Worm (Caenorhabditis elegans) whole organism, midembryonic: ENCODE results near the gene Y57G7A.1.
A peak's percentile ranks its signal among the peaks of the same experiment; 100 is the strongest.
"Not testable (repeated sequence)": the region's sequence is repeated elsewhere in the genome, so short reads cannot be mapped to it uniquely, and the experiment has no call there.

ENCODE experiments used
- T22C8.4 ChIP-seq: fragments of 200-800 bp; sonication (Bioruptor generic); IDR thresholded peaks from 2 replicates; pipeline ENCODE4 v1.3.6; 2022; ENCODE audit warnings: missing genetic modification characterization, missing compliant biosample characterization
- cog-1 ChIP-seq: sonication (generic microtip); optimal IDR thresholded peaks from 2 replicates; lab custom pipeline; 2016; ENCODE audit warnings: missing genetic modification characterization, missing compliant biosample characterization
- flt-1 ChIP-seq: fragments of 200-800 bp; sonication (Bioruptor generic); IDR thresholded peaks from 2 replicates; pipeline ENCODE4 v1.3.6; 2022; ENCODE audit warnings: missing genetic modification characterization, missing compliant biosample characterization
- klf-2 ChIP-seq: fragments of 200-800 bp; sonication (Bioruptor generic); conservative IDR thresholded peaks from 2 replicates; pipeline ENCODE4 v1.3.6; 2022; ENCODE audit warnings: missing genetic modification reagents, missing genetic modification characterization, missing compliant biosample characterization
- med-1 ChIP-seq: sonication (generic microtip); optimal IDR thresholded peaks from 2 replicates; lab custom pipeline; 2017; ENCODE audit warnings: missing genetic modification characterization, mild to moderate bottlenecking, missing compliant biosample characterization, antibody characterized with exemption, missing genetic modification reagents; ENCODE audit not compliant: insufficient read depth
- ref-1 ChIP-seq: fragments of 200-800 bp; sonication (Bioruptor generic); conservative IDR thresholded peaks from 2 replicates; pipeline ENCODE4 v1.3.6; 2022; ENCODE audit warnings: missing genetic modification reagents, missing genetic modification characterization, missing compliant biosample characterization
- tab-1 ChIP-seq: fragments of 200-800 bp; sonication (Bioruptor generic); IDR thresholded peaks from 2 replicates; pipeline ENCODE4 v1.3.6; 2022; ENCODE audit warnings: missing genetic modification characterization, missing compliant biosample characterization
- ztf-23 ChIP-seq: fragments of 200-800 bp; sonication (Bioruptor generic); IDR thresholded peaks from 2 replicates; pipeline ENCODE4 v1.3.6; 2022; ENCODE audit warnings: missing genetic modification reagents, missing genetic modification characterization, missing compliant biosample characterization
- ztf-29 ChIP-seq: fragments of 200-800 bp; sonication (Bioruptor generic); IDR thresholded peaks from 2 replicates; pipeline ENCODE4 v1.3.6; 2022; ENCODE audit warnings: missing genetic modification reagents, missing genetic modification characterization, missing compliant biosample characterization

Y57G7A.1 gene

DNA sequence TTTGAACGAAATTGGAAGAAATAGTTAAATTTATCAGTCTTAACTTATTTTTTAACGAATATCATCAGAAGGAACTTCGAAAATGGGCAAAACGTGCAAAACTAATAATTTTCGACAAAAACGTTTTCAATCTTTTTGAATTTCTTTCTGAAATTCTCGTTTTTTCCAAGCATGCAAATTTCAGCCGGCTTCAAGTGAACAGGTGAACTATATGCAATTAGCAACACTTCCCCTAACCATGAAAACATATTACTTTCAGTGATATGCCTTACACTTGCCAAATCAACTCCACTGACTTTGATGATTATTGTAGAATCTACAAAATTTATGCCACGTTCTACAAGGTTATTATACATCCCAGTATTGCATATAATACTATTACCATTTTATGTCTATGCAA is 19.9 kb upstream of the Y57G7A.1 start, which contains the start of gene srz-63:
srz-63 (plus strand) TSS at position 301 of the 400 bp plus-strand sequence.
- TF ChIP-seq tab-1 (GFP tag; lab: Robert Waterston, UW); cog-1 (tag; lab: Kevin White, UChicago); ztf-29 (GFP tag; lab: Robert Waterston, UW): not testable (repeated sequence)

DNA sequence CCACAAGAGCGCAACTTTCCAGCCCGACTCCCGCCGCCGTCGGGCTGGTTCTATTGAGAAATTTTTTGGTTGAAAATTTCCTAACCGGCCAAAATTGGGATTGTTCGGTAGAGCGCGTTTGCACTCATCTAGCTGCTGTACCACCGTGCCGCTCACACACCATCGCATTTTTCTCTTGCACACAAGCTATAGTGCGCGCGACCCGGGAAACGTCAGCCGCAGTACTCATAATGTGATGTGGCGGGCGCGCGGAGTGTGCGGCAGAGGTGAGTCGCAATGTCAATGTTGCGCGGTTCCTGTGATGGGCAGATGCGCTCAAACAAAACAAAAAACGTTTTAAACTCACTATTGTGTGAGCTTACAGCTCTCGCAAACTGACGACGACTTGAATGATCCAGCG is 13.3 kb upstream of the Y57G7A.1 start:
- TF ChIP-seq flt-1 (GFP tag; lab: Robert Waterston, UW), result no peak
- TF ChIP-seq tab-1 (GFP tag; lab: Robert Waterston, UW), result no peak
- no peak for TF ChIP-seq cog-1 (tag; lab: Kevin White, UChicago)

DNA sequence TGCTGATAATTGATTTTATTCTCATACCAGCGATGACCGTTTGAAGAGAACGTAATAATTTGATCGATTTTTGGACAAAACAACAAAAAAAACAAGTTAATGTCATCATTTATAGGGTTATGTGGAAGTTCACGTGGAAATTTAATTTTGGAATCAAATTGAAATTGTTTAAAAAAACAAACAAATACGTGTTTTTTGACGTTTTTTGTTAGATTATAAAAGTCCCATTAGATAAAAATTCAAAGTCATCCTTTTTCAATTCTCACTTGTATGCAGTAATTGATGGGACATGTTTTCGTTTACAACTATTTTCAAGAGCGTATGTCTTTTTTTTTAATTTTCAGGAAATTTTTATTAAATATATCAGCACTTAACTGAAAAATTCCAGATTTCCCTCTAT is 12.8 kb upstream of the Y57G7A.1 start, which contains the start of the genes Y57G7A.6 and Y57G7A.3:
Y57G7A.6 (minus strand) TSS at position 101 of the 400 bp plus-strand sequence.
Y57G7A.3 (plus strand) TSS at position 269 of the 400 bp plus-strand sequence.
- TF ChIP-seq ztf-29 (GFP tag; lab: Robert Waterston, UW) (no peak), ztf-23 (GFP tag; lab: Robert Waterston, UW) (no peak), T22C8.4 (GFP tag; lab: Robert Waterston, UW) (no peak), tab-1 (GFP tag; lab: Robert Waterston, UW) (no peak)

- no peak for TF ChIP-seq ztf-23 (GFP tag; lab: Robert Waterston, UW)
- TF ChIP-seq ref-1 (GFP tag; lab: Robert Waterston, UW), result no peak
- TF ChIP-seq ztf-29 (GFP tag; lab: Robert Waterston, UW), result no peak
- TF ChIP-seq tab-1 (GFP tag; lab: Robert Waterston, UW), result no peak
- no peak for TF ChIP-seq med-1
- TF ChIP-seq klf-2 (GFP tag; lab: Robert Waterston, UW), result no peak
- no peak for TF ChIP-seq flt-1 (GFP tag; lab: Robert Waterston, UW)
- TF ChIP-seq cog-1 (tag; lab: Kevin White, UChicago), result no peak
- TF ChIP-seq T22C8.4 (GFP tag; lab: Robert Waterston, UW), result no peak
Measured at ce11 chrII:1293157-1293556, 5.1 kb upstream of the Y57G7A.1 start, which contains the start of gene srz-64. Gene srz-64 (minus strand): TSS chrII:1293257.

- no peak for TF ChIP-seq ztf-29 (GFP tag; lab: Robert Waterston, UW)
- no peak for TF ChIP-seq cog-1 (tag; lab: Kevin White, UChicago)
- no peak for TF ChIP-seq tab-1 (GFP tag; lab: Robert Waterston, UW)
- TF ChIP-seq T22C8.4 (GFP tag; lab: Robert Waterston, UW), result no peak
- TF ChIP-seq med-1, result no peak
- no peak for TF ChIP-seq flt-1 (GFP tag; lab: Robert Waterston, UW)
- TF ChIP-seq ztf-23 (GFP tag; lab: Robert Waterston, UW), result no peak
- TF ChIP-seq klf-2 (GFP tag; lab: Robert Waterston, UW), result no peak
- no peak for TF ChIP-seq ref-1 (GFP tag; lab: Robert Waterston, UW)
Measured at ce11 chrII:1295776-1296175, 2.5 kb upstream of the Y57G7A.1 start, which contains the start of gene Y57G7A.2. Gene Y57G7A.2 (plus strand): TSS chrII:1296076.

- TF ChIP-seq ref-1 (GFP tag; lab: Robert Waterston, UW) (no peak), ztf-23 (GFP tag; lab: Robert Waterston, UW) (no peak), med-1 (no peak), cog-1 (tag; lab: Kevin White, UChicago) (no peak), tab-1 (GFP tag; lab: Robert Waterston, UW) (no peak), flt-1 (GFP tag; lab: Robert Waterston, UW) (no peak), T22C8.4 (GFP tag; lab: Robert Waterston, UW) (no peak), klf-2 (GFP tag; lab: Robert Waterston, UW) (no peak), ztf-29 (GFP tag; lab: Robert Waterston, UW) (no peak)
Measured at ce11 chrII:1297044-1297696, 1.1 kb upstream of the Y57G7A.1 start.

- TF ChIP-seq flt-1 (GFP tag; lab: Robert Waterston, UW) (no peak), T22C8.4 (GFP tag; lab: Robert Waterston, UW) (no peak), ztf-29 (GFP tag; lab: Robert Waterston, UW) (no peak), klf-2 (GFP tag; lab: Robert Waterston, UW) (no peak), ztf-23 (GFP tag; lab: Robert Waterston, UW) (no peak), med-1 (no peak), ref-1 (GFP tag; lab: Robert Waterston, UW) (no peak), cog-1 (tag; lab: Kevin White, UChicago) (no peak), tab-1 (GFP tag; lab: Robert Waterston, UW) (no peak)
Measured at ce11 chrII:1297697-1298093, 574 bp upstream of the Y57G7A.1 start.

ce11 chrII:1301554-1301953 is 3.3 kb downstream of the Y57G7A.1 start, which contains the start of gene glb-31:
Gene glb-31 (minus strand): TSS chrII:1301654.
- no peak for TF ChIP-seq cog-1 (tag; lab: Kevin White, UChicago)
- TF ChIP-seq klf-2 (GFP tag; lab: Robert Waterston, UW), result no peak
- TF ChIP-seq med-1, result no peak
- no peak for TF ChIP-seq flt-1 (GFP tag; lab: Robert Waterston, UW)
- no peak for TF ChIP-seq ztf-29 (GFP tag; lab: Robert Waterston, UW)
- TF ChIP-seq tab-1 (GFP tag; lab: Robert Waterston, UW), result no peak
- no peak for TF ChIP-seq ztf-23 (GFP tag; lab: Robert Waterston, UW)
- no peak for TF ChIP-seq T22C8.4 (GFP tag; lab: Robert Waterston, UW)
- TF ChIP-seq ref-1 (GFP tag; lab: Robert Waterston, UW), result no peak

- TF ChIP-seq ref-1 (GFP tag; lab: Robert Waterston, UW) (no peak), cog-1 (tag; lab: Kevin White, UChicago) (no peak), ztf-23 (GFP tag; lab: Robert Waterston, UW) (no peak), tab-1 (GFP tag; lab: Robert Waterston, UW) (no peak), T22C8.4 (GFP tag; lab: Robert Waterston, UW) (0 out of 2 replicates have a peak, but pooled peaks have one; percentile 32), ztf-29 (GFP tag; lab: Robert Waterston, UW) (no peak), klf-2 (GFP tag; lab: Robert Waterston, UW) (no peak)
Measured at ce11 chrII:1306036-1306435, 7.8 kb downstream of the Y57G7A.1 start, which contains the start of gene emc-2. Gene emc-2 (minus strand): TSS chrII:1306136.
